Fruit fly (Drosophila melanogaster): ENCODE data around the gene mEFG1.

mEFG1 gene

dm6 chr2L:7258105-7258504 is 35.2 kb upstream of the mEFG1 start (continued):
- TF ChIP-seq CG11902 (GFP tag; optimal IDR thresholded peaks at IDR 0.05) (peak; percentile 11), Hr39 (GFP tag; optimal IDR thresholded peaks at IDR 0.05) (peak; percentile 68), fd85E (GFP tag; optimal IDR thresholded peaks at IDR 0.05) (no peak), CG10631 (GFP tag; optimal IDR thresholded peaks at IDR 0.05) (no peak), acj6 (GFP tag; optimal IDR thresholded peaks at IDR 0.05) (peak; percentile 25), cyc (GFP tag; optimal IDR thresholded peaks at IDR 0.05) (peak; percentile 65), CG11762 (GFP tag; optimal IDR thresholded peaks at IDR 0.05; ENCODE audit: insufficient read depth) (no peak)

- TF ChIP-seq Ets21C (GFP tag; optimal IDR thresholded peaks at IDR 0.05) (no peak), CG32006 (GFP tag; optimal IDR thresholded peaks at IDR 0.05) (no peak), CG6854 (GFP tag; optimal IDR thresholded peaks at IDR 0.05) (no peak), CG8119 (GFP tag; IDR thresholded peaks at IDR 0.05) (no peak), CG6792 (GFP tag; optimal IDR thresholded peaks at IDR 0.05) (no peak), spab (GFP tag; optimal IDR thresholded peaks at IDR 0.05) (no peak), fkh (GFP tag; optimal IDR thresholded peaks at IDR 0.05) (no peak), salr (GFP tag; optimal IDR thresholded peaks at IDR 0.05) (no peak), net (GFP tag; optimal IDR thresholded peaks at IDR 0.05) (no peak), vri (GFP tag; optimal IDR thresholded peaks at IDR 0.05) (no peak), Blimp-1 (GFP tag; optimal IDR thresholded peaks at IDR 0.05) (no peak), pdm3 (GFP tag; optimal IDR thresholded peaks at IDR 0.05) (no peak), CG8632 (GFP tag; optimal IDR thresholded peaks at IDR 0.05) (no peak)
Measured at dm6 chr2L:7257212-7257611, 34.3 kb upstream of the mEFG1 start, which contains the start of gene CG31909. TSS of gene CG31909 (plus strand) at chr2L:7257512.

DNA sequence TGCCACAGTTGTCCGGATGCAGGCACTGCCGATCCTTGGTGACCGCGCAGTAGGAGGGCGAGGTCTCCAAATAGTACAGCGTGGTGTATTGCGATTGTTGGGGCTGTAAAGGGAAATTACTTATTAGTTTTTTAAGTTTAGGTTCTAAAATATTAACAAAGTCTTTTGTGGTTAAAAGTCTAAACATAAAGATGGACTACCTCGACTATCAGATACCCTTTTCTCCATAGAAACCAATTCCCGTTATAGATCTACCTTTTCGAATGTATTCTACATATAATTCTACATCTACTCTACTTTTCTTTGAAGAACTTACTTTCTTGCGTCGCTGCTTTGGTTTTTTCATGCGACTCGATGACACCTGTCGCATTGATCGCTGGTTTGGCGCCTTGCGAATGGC is 33.3 kb upstream of the mEFG1 start:
- TF ChIP-seq CG32006 (GFP tag; optimal IDR thresholded peaks at IDR 0.05) (no peak), CG8632 (GFP tag; optimal IDR thresholded peaks at IDR 0.05) (no peak), Eip75B (GFP tag; optimal IDR thresholded peaks at IDR 0.05) (no peak), Hr39 (GFP tag; optimal IDR thresholded peaks at IDR 0.05) (no peak), Met (GFP tag; optimal IDR thresholded peaks at IDR 0.05) (no peak)

DNA sequence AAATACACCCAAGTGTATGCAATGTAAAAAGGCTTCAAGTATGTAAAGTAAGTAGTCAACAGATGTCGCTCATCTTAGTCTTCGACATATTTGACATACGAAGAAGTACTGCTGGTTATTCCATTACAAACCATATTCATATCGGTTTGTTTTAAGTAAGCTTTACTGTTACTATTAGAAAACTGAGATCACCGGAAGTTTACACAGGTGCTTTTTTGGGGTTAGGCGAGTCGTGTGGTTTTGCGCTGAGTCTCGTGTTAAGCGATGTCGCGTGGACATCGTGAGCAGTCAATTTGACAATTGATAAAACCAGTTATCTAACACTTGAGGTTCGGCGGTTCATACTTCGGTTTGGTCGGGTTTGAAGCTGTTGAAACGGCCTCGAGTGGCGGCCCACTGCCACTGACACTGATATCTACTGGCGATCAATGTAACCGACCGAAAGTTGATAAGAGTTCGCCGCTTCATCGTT is 31.9 kb upstream of the mEFG1 start:
- TF ChIP-seq fkh (GFP tag; optimal IDR thresholded peaks at IDR 0.05) (peak; percentile 61), salr (GFP tag; optimal IDR thresholded peaks at IDR 0.05) (no peak)

DNA sequence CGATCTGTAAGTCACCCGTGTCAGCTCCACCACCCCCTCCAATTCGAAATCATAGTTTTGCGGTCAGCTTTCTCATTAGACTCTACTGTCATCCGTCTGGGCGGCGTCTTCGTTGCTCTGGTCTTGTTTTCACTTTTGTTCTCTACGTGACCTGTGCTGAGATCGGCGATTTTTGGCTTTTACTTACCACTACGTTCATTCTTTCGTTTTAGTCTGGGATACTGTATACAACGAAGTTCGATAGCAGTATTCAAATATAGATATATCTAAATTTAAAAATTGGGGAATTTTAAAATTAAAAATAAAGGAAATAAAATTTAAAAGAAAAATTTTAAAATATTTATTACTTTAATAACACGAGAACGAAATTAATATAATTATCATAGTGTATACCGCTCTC is 30.0 kb upstream of the mEFG1 start, which contains the start of gene CG13786:
TSS of gene CG13786 (minus strand) at position 101 of the 400 bp plus-strand sequence.
- TF ChIP-seq OdsH (GFP tag; optimal IDR thresholded peaks at IDR 0.05) (no peak), Hr38 (GFP tag; optimal IDR thresholded peaks at IDR 0.05) (no peak), fd85E (GFP tag; optimal IDR thresholded peaks at IDR 0.05) (no peak), CG10631 (GFP tag; optimal IDR thresholded peaks at IDR 0.05) (no peak), fkh (GFP tag; optimal IDR thresholded peaks at IDR 0.05) (no peak), CG8632 (GFP tag; optimal IDR thresholded peaks at IDR 0.05) (no peak), Lpt (GFP tag; optimal IDR thresholded peaks at IDR 0.05) (no peak), fd59A (GFP tag; optimal IDR thresholded peaks at IDR 0.05) (no peak), esn (GFP tag; optimal IDR thresholded peaks at IDR 0.05) (no peak), CG6808 (GFP tag; optimal IDR thresholded peaks at IDR 0.05) (no peak), CG6276 (GFP tag; optimal IDR thresholded peaks at IDR 0.05) (no peak), Hr39 (GFP tag; optimal IDR thresholded peaks at IDR 0.05) (no peak), ss (GFP tag; optimal IDR thresholded peaks at IDR 0.05) (no peak), Blimp-1 (GFP tag; optimal IDR thresholded peaks at IDR 0.05) (no peak), Smox (GFP tag; optimal IDR thresholded peaks at IDR 0.05) (no peak), spab (GFP tag; optimal IDR thresholded peaks at IDR 0.05) (no peak)
